Fruit fly (Drosophila melanogaster): ENCODE results near the gene Pglym78.
A peak's percentile ranks its signal among the peaks of the same experiment; 100 is the strongest.

The Pglym78 gene

dm6 chr3R:29153197-29153644 lies 5.2 kb downstream of the Pglym78 start, which contains the start of the genes Slbp and Rpn2 (continued):
- no peak for TF ChIP-seq CG6654 (GFP tag; optimal IDR thresholded peaks at IDR 0.05)
- no peak for TF ChIP-seq Gsc (GFP tag; IDR thresholded peaks at IDR 0.05)
- TF ChIP-seq CG11504 (tag; optimal IDR thresholded peaks at IDR 0.05) = peak; percentile 51
- peak; percentile 15 for TF ChIP-seq Bdp1 (GFP tag; optimal IDR thresholded peaks at IDR 0.05)
- TF ChIP-seq kni (GFP tag; optimal IDR thresholded peaks at IDR 0.05) = no peak
- TF ChIP-seq run (tag; optimal IDR thresholded peaks at IDR 0.05) = no peak
- TF ChIP-seq Pdp1 (GFP tag; optimal IDR thresholded peaks at IDR 0.05) = peak; percentile 31 to 70
- no peak for TF ChIP-seq sd (tag; optimal IDR thresholded peaks at IDR 0.05)
- no peak for TF ChIP-seq usp (GFP tag; optimal IDR thresholded peaks at IDR 0.05)
- no peak for TF ChIP-seq org-1 (GFP tag; optimal IDR thresholded peaks at IDR 0.05)
- TF ChIP-seq CG6765 (GFP tag; optimal IDR thresholded peaks at IDR 0.05) = no peak
- TF ChIP-seq CG1792 (GFP tag; optimal IDR thresholded peaks at IDR 0.05) = no peak
- peak; percentile 60 for TF ChIP-seq dm (GFP tag; optimal IDR thresholded peaks at IDR 0.05)
- TF ChIP-seq CG12659 (GFP tag; optimal IDR thresholded peaks at IDR 0.05) = peak; percentile 82
- no peak for TF ChIP-seq wor (GFP tag; IDR thresholded peaks at IDR 0.05)
- TF ChIP-seq tap (tag; optimal IDR thresholded peaks at IDR 0.05) = no peak
- no peak for TF ChIP-seq peb (GFP tag; IDR thresholded peaks at IDR 0.05)
- TF ChIP-seq Ptx1 (GFP tag; IDR thresholded peaks at IDR 0.05) = no peak
- TF ChIP-seq tna (GFP tag; IDR thresholded peaks at IDR 0.05; ENCODE audit: partially characterized antibody) = peak; percentile 74
- TF ChIP-seq CG13624 (GFP tag; optimal IDR thresholded peaks at IDR 0.05) = peak; percentile 62
- peak; percentile 34 for TF ChIP-seq CG2678 (tag; optimal IDR thresholded peaks at IDR 0.05)
- TF ChIP-seq CG9437 (GFP tag; optimal IDR thresholded peaks at IDR 0.05) = no peak
- TF ChIP-seq CG18262 (tag; optimal IDR thresholded peaks at IDR 0.05) = peak; percentile 31
- no peak for TF ChIP-seq CG43689 (GFP tag; IDR thresholded peaks at IDR 0.05)
- no peak for TF ChIP-seq CG6854 (GFP tag; optimal IDR thresholded peaks at IDR 0.05)
- no peak for TF ChIP-seq disco-r (GFP tag; optimal IDR thresholded peaks at IDR 0.05)
- no peak for TF ChIP-seq CG15011 (GFP tag; optimal IDR thresholded peaks at IDR 0.05)
- TF ChIP-seq CG10147 (GFP tag; optimal IDR thresholded peaks at IDR 0.05) = peak; percentile 48
- no peak for TF ChIP-seq gcm (GFP tag; optimal IDR thresholded peaks at IDR 0.05)
- TF ChIP-seq BEAF-32 (GFP tag; optimal IDR thresholded peaks at IDR 0.05) = peak; percentile 97
- TF ChIP-seq PHDP (tag; optimal IDR thresholded peaks at IDR 0.05) = peak; percentile 19
- no peak for TF ChIP-seq CG11723 (GFP tag; optimal IDR thresholded peaks at IDR 0.05)
- TF ChIP-seq bab2 (GFP tag; optimal IDR thresholded peaks at IDR 0.05) = peak; percentile 34
- TF ChIP-seq NC2α (GFP tag; optimal IDR thresholded peaks at IDR 0.05) = no peak
- TF ChIP-seq mirr (GFP tag; optimal IDR thresholded peaks at IDR 0.05) = peak; percentile 29
- TF ChIP-seq CG18599 (GFP tag; optimal IDR thresholded peaks at IDR 0.05) = peak; percentile 52
- no peak for TF ChIP-seq Sox102F (GFP tag; optimal IDR thresholded peaks at IDR 0.05)
- peak; percentile 53 for TF ChIP-seq eyg (GFP tag; optimal IDR thresholded peaks at IDR 0.05)
- no peak for TF ChIP-seq corto (GFP tag; optimal IDR thresholded peaks at IDR 0.05)
- no peak for TF ChIP-seq ATbp (GFP tag; optimal IDR thresholded peaks at IDR 0.05)
- TF ChIP-seq Dad (GFP tag; optimal IDR thresholded peaks at IDR 0.05) = peak; percentile 48
- no peak for TF ChIP-seq Xrp1 (GFP tag; IDR thresholded peaks at IDR 0.05)
- TF ChIP-seq Scr (GFP tag; IDR thresholded peaks at IDR 0.05; ENCODE audit: partially characterized antibody) = peak; percentile 94
- TF ChIP-seq CG1529 (GFP tag; optimal IDR thresholded peaks at IDR 0.05) = no peak
- TF ChIP-seq Usf (GFP tag; optimal IDR thresholded peaks at IDR 0.05) = no peak
- no peak for TF ChIP-seq nau (GFP tag; optimal IDR thresholded peaks at IDR 0.05)
- no peak for TF ChIP-seq pfk (GFP tag; optimal IDR thresholded peaks at IDR 0.05)
- TF ChIP-seq Hmr (GFP tag; optimal IDR thresholded peaks at IDR 0.05) = peak; percentile 48
- TF ChIP-seq toy (GFP tag; IDR thresholded peaks at IDR 0.05) = no peak
- no peak for TF ChIP-seq CG8478 (optimal IDR thresholded peaks at IDR 0.05)
- TF ChIP-seq CG3163 (GFP tag; optimal IDR thresholded peaks at IDR 0.05) = peak; percentile 59

Measured in whole organism, embryonic.